Fruit fly (Drosophila melanogaster) whole organism, embryonic: ENCODE data around the gene Rrp45.
A peak's percentile ranks its signal among the peaks of the same experiment; 100 is the strongest.

Source experiments
- Ada2b ChIP-seq: fragments of 200-800 bp; sonication (Bioruptor generic); IDR thresholded peaks from 2 replicates; pipeline ENCODE4 v1.3.6; 2022; ENCODE audit warnings: missing biosample characterization, missing genetic modification characterization
- Aef1 ChIP-seq: fragments of 200-800 bp; sonication (Bioruptor generic); IDR thresholded peaks from 3 replicates; pipeline ENCODE4 v1.3.6; 2022; ENCODE audit warnings: missing biosample characterization, missing genetic modification characterization
- B-H1 ChIP-seq: fragments of 200-800 bp; sonication (Bioruptor generic); IDR thresholded peaks from 3 replicates; pipeline ENCODE4 v1.3.6; 2022; ENCODE audit warnings: missing biosample characterization, missing genetic modification characterization
- CG10209 ChIP-seq: fragments of 200-800 bp; sonication (Bioruptor generic); optimal IDR thresholded peaks from 3 replicates; lab custom pipeline; 2017; ENCODE audit warnings: missing biosample characterization, mild to moderate bottlenecking, missing genetic modification characterization, missing genetic modification reagents
- CG10366 ChIP-seq: fragments of 200-800 bp; sonication (Bioruptor generic); IDR thresholded peaks from 2 replicates; pipeline ENCODE4 v1.3.6; 2022; ENCODE audit warnings: missing biosample characterization, missing genetic modification characterization
- CG10565 ChIP-seq: fragments of 200-800 bp; sonication (Bioruptor generic); optimal IDR thresholded peaks from 3 replicates; lab custom pipeline; 2016; ENCODE audit warnings: missing biosample characterization, mild to moderate bottlenecking, missing genetic modification characterization
- CG10979 ChIP-seq: fragments of 200-800 bp; sonication (Bioruptor generic); optimal IDR thresholded peaks from 2 replicates; lab custom pipeline; 2018; ENCODE audit warnings: missing biosample characterization, mild to moderate bottlenecking, missing genetic modification characterization, moderate library complexity
- CG11093 ChIP-seq: fragments of 200-800 bp; sonication (Bioruptor generic); IDR thresholded peaks from 3 replicates; pipeline ENCODE4 v1.3.6; 2022; ENCODE audit warnings: missing biosample characterization, missing genetic modification characterization
- CG13296 ChIP-seq: fragments of 200-800 bp; sonication (Bioruptor generic); optimal IDR thresholded peaks from 3 replicates; lab custom pipeline; 2018; ENCODE audit warnings: missing biosample characterization, mild to moderate bottlenecking, missing genetic modification characterization
- CG14667 ChIP-seq: fragments of 200-800 bp; sonication (Bioruptor generic); IDR thresholded peaks from 2 replicates; pipeline ENCODE4 v1.3.6; 2022; ENCODE audit warnings: missing biosample characterization, missing genetic modification characterization
- CG1603 ChIP-seq: fragments of 200-800 bp; sonication (Bioruptor generic); optimal IDR thresholded peaks from 2 replicates; lab custom pipeline; 2019; ENCODE audit warnings: missing biosample characterization, mild to moderate bottlenecking, missing genetic modification characterization, moderate library complexity
- CG16779 ChIP-seq: fragments of 200-800 bp; sonication (Bioruptor generic); IDR thresholded peaks from 2 replicates; pipeline ENCODE4 v1.3.6; 2022; ENCODE audit warnings: missing biosample characterization, missing genetic modification characterization
- CG17568 ChIP-seq: fragments of 200-800 bp; sonication (Bioruptor generic); optimal IDR thresholded peaks from 2 replicates; lab custom pipeline; 2018; ENCODE audit warnings: missing biosample characterization, mild to moderate bottlenecking, missing genetic modification characterization, moderate library complexity
- CG2120 ChIP-seq: fragments of 200-800 bp; sonication (Bioruptor generic); optimal IDR thresholded peaks from 3 replicates; lab custom pipeline; 2016; ENCODE audit warnings: missing biosample characterization, missing genetic modification characterization
- CG31441 ChIP-seq: fragments of 200-800 bp; sonication (Bioruptor generic); IDR thresholded peaks from 2 replicates; pipeline ENCODE4 v1.3.6; 2022; ENCODE audit warnings: missing biosample characterization, missing genetic modification characterization
- CG3847 ChIP-seq: fragments of 200-800 bp; sonication (Bioruptor generic); IDR thresholded peaks from 2 replicates; pipeline ENCODE4 v1.3.6; 2022; ENCODE audit warnings: missing biosample characterization, missing genetic modification characterization
- CG3995 ChIP-seq: fragments of 200-800 bp; sonication (Bioruptor generic); optimal IDR thresholded peaks from 3 replicates; lab custom pipeline; 2016; ENCODE audit warnings: missing biosample characterization, missing genetic modification characterization
- CG5953 ChIP-seq: fragments of 200-800 bp; sonication (Bioruptor generic); IDR thresholded peaks from 2 replicates; pipeline ENCODE4 v1.3.6; 2022; ENCODE audit warnings: missing biosample characterization, missing genetic modification characterization
- CG6254 ChIP-seq: fragments of 200-800 bp; sonication (Bioruptor generic); optimal IDR thresholded peaks from 3 replicates; lab custom pipeline; 2017; ENCODE audit warnings: mild to moderate bottlenecking, missing biosample characterization, missing genetic modification reagents, missing genetic modification characterization
- CG6689 ChIP-seq: fragments of 200-800 bp; sonication (Bioruptor generic); IDR thresholded peaks from 2 replicates; pipeline ENCODE4 v1.3.6; 2022; ENCODE audit warnings: missing biosample characterization, missing genetic modification characterization
- CG6813 ChIP-seq: fragments of 200-800 bp; sonication (Bioruptor generic); optimal IDR thresholded peaks from 2 replicates; lab custom pipeline; 2017; ENCODE audit warnings: missing biosample characterization, missing genetic modification characterization, mild to moderate bottlenecking, moderate library complexity, missing genetic modification reagents
- CG8290 ChIP-seq, 3 experiments: fragments of 200-800 bp; sonication (Bioruptor generic); optimal IDR thresholded peaks; 2 replicates each; lab custom pipeline; 2016 to 2019; ENCODE audit warnings: missing biosample characterization in 3 of 3, missing genetic modification characterization in 3 of 3, mild to moderate bottlenecking in 2 of 3, moderate library complexity in 1 of 3
- Chrac-16 ChIP-seq: fragments of 200-800 bp; sonication (Bioruptor generic); optimal IDR thresholded peaks from 3 replicates; lab custom pipeline; 2016; ENCODE audit warnings: missing biosample characterization, missing genetic modification characterization
- CoRest ChIP-seq: fragments of 200-800 bp; sonication (Bioruptor generic); optimal IDR thresholded peaks from 3 replicates; lab custom pipeline; 2018; ENCODE audit warnings: missing biosample characterization, mild to moderate bottlenecking, missing genetic modification characterization, moderate library complexity
- D19A ChIP-seq: fragments of 200-800 bp; optimal IDR thresholded peaks from 3 replicates; lab custom pipeline; 2019; ENCODE audit warnings: missing biosample characterization, mild to moderate bottlenecking, missing genetic modification characterization, moderate library complexity
- Drgx ChIP-seq: fragments of 200-800 bp; sonication (Bioruptor generic); IDR thresholded peaks from 2 replicates; pipeline ENCODE4 v1.3.6; 2022; ENCODE audit warnings: missing biosample characterization, missing genetic modification characterization
- Fer1 ChIP-seq: fragments of 200-800 bp; sonication (Bioruptor generic); optimal IDR thresholded peaks from 2 replicates; lab custom pipeline; 2017; ENCODE audit warnings: missing biosample characterization, mild to moderate bottlenecking, missing genetic modification characterization
- Hsf ChIP-seq: fragments of 200-800 bp; sonication (Bioruptor generic); optimal IDR thresholded peaks from 3 replicates; lab custom pipeline; 2016; ENCODE audit warnings: missing biosample characterization, missing genetic modification characterization
- Nf-YC ChIP-seq: fragments of 200-800 bp; optimal IDR thresholded peaks from 3 replicates; lab custom pipeline; 2019; ENCODE audit warnings: missing biosample characterization, mild to moderate bottlenecking, missing genetic modification characterization, moderate library complexity
- NfI ChIP-seq: fragments of 200-800 bp; sonication (Bioruptor generic); optimal IDR thresholded peaks from 3 replicates; lab custom pipeline; 2018; ENCODE audit warnings: missing biosample characterization, mild to moderate bottlenecking, missing genetic modification characterization, moderate library complexity
- Rfx ChIP-seq: fragments of 200-800 bp; sonication (Bioruptor generic); IDR thresholded peaks from 2 replicates; pipeline ENCODE4 v1.3.6; 2022; ENCODE audit warnings: missing biosample characterization, missing genetic modification characterization
- Ssrp ChIP-seq: fragments of 200-800 bp; sonication (Bioruptor generic); optimal IDR thresholded peaks from 2 replicates; lab custom pipeline; 2018; ENCODE audit warnings: missing biosample characterization, mild to moderate bottlenecking, missing genetic modification characterization, moderate library complexity
- Xbp1 ChIP-seq: fragments of 200-800 bp; sonication (Bioruptor generic); optimal IDR thresholded peaks from 3 replicates; lab custom pipeline; 2016; ENCODE audit warnings: missing biosample characterization, mild to moderate bottlenecking, missing genetic modification characterization
- ap ChIP-seq: fragments of 200-800 bp; sonication (Bioruptor generic); IDR thresholded peaks from 2 replicates; pipeline ENCODE4 v1.3.6; 2022; ENCODE audit warnings: missing biosample characterization, missing genetic modification characterization
- ara ChIP-seq: fragments of 200-800 bp; sonication (Bioruptor generic); IDR thresholded peaks from 2 replicates; pipeline ENCODE4 v1.3.6; 2022; ENCODE audit warnings: missing biosample characterization, missing genetic modification characterization
- ci ChIP-seq: fragments of 200-800 bp; sonication (Bioruptor generic); IDR thresholded peaks from 3 replicates; pipeline ENCODE4 v1.3.6; 2022; ENCODE audit warnings: missing biosample characterization, missing genetic modification characterization
- croc ChIP-seq: fragments of 200-800 bp; sonication (Bioruptor generic); conservative IDR thresholded peaks from 3 replicates; pipeline ENCODE4 v1.3.6; 2022; ENCODE audit warnings: missing biosample characterization, missing genetic modification characterization
- eve ChIP-seq, 2 experiments: fragments of >200 bp; optimal IDR thresholded peaks; 2 replicates each; lab custom pipeline; 2017; ENCODE audit warnings: missing biosample characterization in 2 of 2, missing genetic modification characterization in 2 of 2
- gcm ChIP-seq: fragments of 200-800 bp; sonication (Bioruptor generic); optimal IDR thresholded peaks from 2 replicates; lab custom pipeline; 2019; ENCODE audit warnings: missing biosample characterization, mild to moderate bottlenecking, missing genetic modification characterization, moderate library complexity
- gem ChIP-seq: fragments of 200-800 bp; sonication (Bioruptor generic); optimal IDR thresholded peaks from 2 replicates; lab custom pipeline; 2019; ENCODE audit warnings: missing biosample characterization, mild to moderate bottlenecking, missing genetic modification characterization, moderate library complexity
- gro ChIP-seq: fragments of 200-800 bp; sonication (Bioruptor generic); optimal IDR thresholded peaks from 2 replicates; lab custom pipeline; 2016; ENCODE audit warnings: missing biosample characterization, missing genetic modification characterization
- nerfin-1 ChIP-seq: fragments of 200-800 bp; sonication (Bioruptor generic); optimal IDR thresholded peaks from 3 replicates; lab custom pipeline; 2019; ENCODE audit warnings: missing biosample characterization, mild to moderate bottlenecking, missing genetic modification characterization, moderate library complexity
- oc ChIP-seq: fragments of 200-800 bp; sonication (Bioruptor generic); optimal IDR thresholded peaks from 2 replicates; lab custom pipeline; 2018; ENCODE audit warnings: missing biosample characterization, mild to moderate bottlenecking, missing genetic modification characterization, moderate library complexity
- pan ChIP-seq, 4 experiments: fragments of >200 bp in 3 of 4; fragments of 200-800 bp in 1 of 4; sonication (Bioruptor generic) in 1 of 4; optimal IDR thresholded peaks in 3 of 4; IDR thresholded peaks in 1 of 4; 2 replicates each; pipeline versions ENCODE4 v1.3.6 to Lab custom; 2017 to 2022; ENCODE audit warnings: missing biosample characterization in 2 of 4, missing genetic modification characterization in 2 of 4, mixed read lengths in 1 of 4
- phol ChIP-seq: fragments of 200-800 bp; sonication (Bioruptor generic); optimal IDR thresholded peaks from 3 replicates; lab custom pipeline; 2018; ENCODE audit warnings: missing biosample characterization, mild to moderate bottlenecking, missing genetic modification characterization, moderate library complexity
- ranshi ChIP-seq: fragments of 200-800 bp; sonication (Bioruptor generic); IDR thresholded peaks from 2 replicates; pipeline ENCODE4 v1.3.6; 2022; ENCODE audit warnings: missing biosample characterization, missing genetic modification characterization
- run ChIP-seq: fragments of 200-800 bp; sonication (Bioruptor generic); optimal IDR thresholded peaks from 3 replicates; lab custom pipeline; 2018; ENCODE audit warnings: missing biosample characterization, mild to moderate bottlenecking, missing genetic modification characterization
- scrt ChIP-seq: fragments of 200-800 bp; sonication (Bioruptor generic); optimal IDR thresholded peaks from 2 replicates; lab custom pipeline; 2018; ENCODE audit warnings: missing biosample characterization, mild to moderate bottlenecking, missing genetic modification characterization, moderate library complexity
- toy ChIP-seq: fragments of 200-800 bp; sonication (Bioruptor generic); IDR thresholded peaks from 2 replicates; pipeline ENCODE4 v1.3.6; 2022; ENCODE audit warnings: missing biosample characterization, missing genetic modification characterization

The Rrp45 gene

dm6 chrX:16822080-16822479 lies 31.0 kb upstream of the Rrp45 start (continued):
- TF ChIP-seq phol (tag; lab: Kevin White, UChicago): peak; percentile 56
- TF ChIP-seq CG31441: peak; percentile 56
- TF ChIP-seq NfI (GFP tag; lab: Kevin White, UChicago): peak; percentile 31
- TF ChIP-seq CG10565 (GFP tag; lab: Kevin White, UChicago): no peak
- peak; percentile 25; the same call in 1 of the 3 replicates for TF ChIP-seq CG11093
- TF ChIP-seq scrt (GFP tag; lab: Kevin White, UChicago): peak; percentile 1
- TF ChIP-seq CG10209 (GFP tag; lab: Kevin White, UChicago): peak; percentile 29
- peak; percentile 52 for TF ChIP-seq Fer1 (GFP tag; lab: Kevin White, UChicago)
- TF ChIP-seq CG8290 (GFP tag; optimal IDR thresholded peaks at IDR 0.05; lab: Kevin White, UChicago): no peak
- peak in 1 of 2 experiments; percentile 19 for TF ChIP-seq CG8290 (tag; optimal IDR thresholded peaks at IDR 0.05; lab: Kevin White, UChicago)
- peak; percentile 52 for TF ChIP-seq Aef1 (GFP tag; lab: Robert Waterston, UW)
- TF ChIP-seq Ssrp (tag; lab: Kevin White, UChicago): peak; percentile 53
- TF ChIP-seq eve (GFP tag; optimal IDR thresholded peaks at IDR 0.05; lab: Kevin White, UChicago): peak in 1 of 2 experiments; percentile 43
- TF ChIP-seq pan (optimal IDR thresholded peaks at IDR 0.05; lab: Kevin White, UChicago): no peak
- peak in 1 of 2 experiments; percentile 70 for TF ChIP-seq pan (GFP tag; optimal IDR thresholded peaks at IDR 0.05 in 1 of 2, IDR thresholded peaks at IDR 0.05 in 1 of 2)
- TF ChIP-seq CG6254 (GFP tag; lab: Kevin White, UChicago): peak; percentile 25
- no peak for TF ChIP-seq CG16779
- peak; percentile 15 for TF ChIP-seq Hsf (GFP tag; lab: Kevin White, UChicago)
- TF ChIP-seq CG6689 (GFP tag; lab: Robert Waterston, UW): peak; percentile 68
- TF ChIP-seq oc (tag; lab: Kevin White, UChicago): peak; percentile 33
- TF ChIP-seq CG10366 (GFP tag; lab: Robert Waterston, UW): peak; percentile 50
- peak; percentile 32 for TF ChIP-seq CG13296 (GFP tag; lab: Kevin White, UChicago)
- TF ChIP-seq run (tag; lab: Kevin White, UChicago): peak; percentile 22
- peak; percentile 41; the same call in 1 of the 2 replicates for TF ChIP-seq CG5953 (GFP tag; lab: Robert Waterston, UW)
- peak; percentile 50 for TF ChIP-seq Rfx
- TF ChIP-seq CG3847 (GFP tag; lab: Robert Waterston, UW): no peak
- TF ChIP-seq CG3995 (GFP tag; lab: Kevin White, UChicago): no peak
- peak; percentile 57 for TF ChIP-seq CG10979
- peak; percentile 74 for TF ChIP-seq gem (tag; lab: Kevin White, UChicago)
- peak; percentile 17 for TF ChIP-seq gcm
- peak; percentile 9 for TF ChIP-seq CG17568 (GFP tag; lab: Kevin White, UChicago)
- TF ChIP-seq Chrac-16 (GFP tag; lab: Kevin White, UChicago): peak; percentile 11
- TF ChIP-seq D19A (tag; lab: Kevin White, UChicago): peak; percentile 37
- TF ChIP-seq Xbp1 (GFP tag; lab: Kevin White, UChicago): peak; percentile 46
- 0 out of 2 replicates have a peak, but pooled peaks have one; percentile 32 for TF ChIP-seq ranshi (GFP tag; lab: Robert Waterston, UW)
- TF ChIP-seq gro (GFP tag; lab: Kevin White, UChicago): no peak
- no peak for TF ChIP-seq Nf-YC (tag; lab: Kevin White, UChicago)
- peak; percentile 14; the same call in 1 of the 3 replicates for TF ChIP-seq croc (GFP tag; lab: Robert Waterston, UW)
- peak; percentile 29 for TF ChIP-seq CG2120 (GFP tag; lab: Kevin White, UChicago)
- TF ChIP-seq ara (GFP tag; lab: Robert Waterston, UW): peak; percentile 65; the same call in 1 of the 2 replicates
- peak; percentile 79 for TF ChIP-seq ci (GFP tag; lab: Robert Waterston, UW)
- TF ChIP-seq Ada2b (GFP tag; lab: Robert Waterston, UW): peak; percentile 63; the same call in 1 of the 2 replicates
- TF ChIP-seq Drgx (GFP tag; lab: Robert Waterston, UW): peak; percentile 88
- peak; percentile 37; the same call in 1 of the 2 replicates for TF ChIP-seq CG14667 (GFP tag; lab: Robert Waterston, UW)
- no peak for TF ChIP-seq ap (GFP tag; lab: Robert Waterston, UW)
- peak; percentile 58 for TF ChIP-seq CoRest (tag; lab: Kevin White, UChicago)
- TF ChIP-seq B-H1: peak; percentile 21; the same call in 1 of the 3 replicates
- TF ChIP-seq CG6813 (GFP tag; lab: Kevin White, UChicago): peak; percentile 37
- no peak for TF ChIP-seq toy (GFP tag; lab: Robert Waterston, UW)
- peak; percentile 1 for TF ChIP-seq nerfin-1 (tag; lab: Kevin White, UChicago)
- peak; percentile 37 for TF ChIP-seq CG1603 (tag; lab: Kevin White, UChicago)
